Fruit fly (Drosophila melanogaster) whole organism, embryonic: ENCODE measurements around the gene Arv1.

Source experiments
- Atf-2 ChIP-seq: fragments of 200-800 bp; sonication (Bioruptor generic); optimal IDR thresholded peaks from 2 replicates; lab custom pipeline; 2016; ENCODE audit warnings: missing biosample characterization, missing genetic modification characterization
- Bgb ChIP-seq: fragments of 200-800 bp; sonication (Bioruptor generic); IDR thresholded peaks from 2 replicates; pipeline ENCODE4 v1.3.6; 2022; ENCODE audit warnings: missing biosample characterization, missing genetic modification characterization; ENCODE audit not compliant: partially characterized antibody
- CG10321 ChIP-seq: fragments of 200-800 bp; sonication (Bioruptor generic); IDR thresholded peaks from 2 replicates; pipeline ENCODE4 v1.3.6; 2022; ENCODE audit warnings: missing biosample characterization, missing genetic modification characterization
- CG15073 ChIP-seq: fragments of 200-800 bp; sonication (Bioruptor generic); optimal IDR thresholded peaks from 2 replicates; lab custom pipeline; 2016; ENCODE audit warnings: missing biosample characterization, missing genetic modification characterization
- CG16863 ChIP-seq: fragments of 200-800 bp; sonication (Bioruptor generic); optimal IDR thresholded peaks from 3 replicates; lab custom pipeline; 2016; ENCODE audit warnings: missing biosample characterization, missing genetic modification characterization
- CG17612 ChIP-seq: fragments of 200-800 bp; sonication (Bioruptor generic); IDR thresholded peaks from 2 replicates; pipeline ENCODE4 v1.3.6; 2022; ENCODE audit warnings: missing biosample characterization, missing genetic modification characterization
- CG18476 ChIP-seq: fragments of 200-800 bp; sonication (Bioruptor generic); optimal IDR thresholded peaks from 2 replicates; lab custom pipeline; 2016; ENCODE audit warnings: missing biosample characterization, mild to moderate bottlenecking, missing genetic modification characterization
- CG2678 ChIP-seq: fragments of 200-800 bp; sonication (Bioruptor generic); optimal IDR thresholded peaks from 3 replicates; lab custom pipeline; 2019; ENCODE audit warnings: missing biosample characterization, mild to moderate bottlenecking, missing genetic modification characterization, moderate library complexity
- CG3163 ChIP-seq: fragments of 200-800 bp; sonication (Bioruptor generic); optimal IDR thresholded peaks from 3 replicates; lab custom pipeline; 2016; ENCODE audit warnings: missing biosample characterization, missing genetic modification characterization
- CG32772 ChIP-seq: fragments of 200-800 bp; sonication (Bioruptor generic); IDR thresholded peaks from 2 replicates; pipeline ENCODE4 v1.3.6; 2022; ENCODE audit warnings: missing biosample characterization, missing genetic modification characterization
- CG7963 ChIP-seq: fragments of 200-800 bp; sonication (Bioruptor generic); IDR thresholded peaks from 3 replicates; pipeline ENCODE4 v1.3.6; 2022; ENCODE audit warnings: missing biosample characterization, missing genetic modification characterization; ENCODE audit not compliant: partially characterized antibody
- CG8089 ChIP-seq: fragments of 200-800 bp; sonication (Bioruptor generic); optimal IDR thresholded peaks from 3 replicates; lab custom pipeline; 2016; ENCODE audit warnings: missing biosample characterization, missing genetic modification characterization
- CG9215 ChIP-seq: fragments of 200-800 bp; sonication (Bioruptor generic); IDR thresholded peaks from 2 replicates; pipeline ENCODE4 v1.3.6; 2022; ENCODE audit warnings: missing biosample characterization, missing genetic modification characterization
- CG9932 ChIP-seq: fragments of 200-800 bp; sonication (Bioruptor generic); IDR thresholded peaks from 2 replicates; pipeline ENCODE4 v1.3.6; 2022; ENCODE audit warnings: missing biosample characterization, missing genetic modification characterization
- Dip3 ChIP-seq: fragments of 200-800 bp; sonication (Bioruptor generic); optimal IDR thresholded peaks from 3 replicates; lab custom pipeline; 2016; ENCODE audit warnings: missing biosample characterization, missing genetic modification characterization
- Ets65A ChIP-seq: fragments of 200-800 bp; sonication (Bioruptor generic); peaks from one replicate; lab custom pipeline; 2016; ENCODE audit warnings: missing biosample characterization, missing genetic modification characterization
- HHEX ChIP-seq: fragments of 200-800 bp; sonication (Bioruptor generic); optimal IDR thresholded peaks from 3 replicates; lab custom pipeline; 2017; ENCODE audit warnings: missing biosample characterization, mild to moderate bottlenecking, missing genetic modification characterization, missing genetic modification reagents
- Hr3 ChIP-seq: fragments of 200-800 bp; sonication (Bioruptor generic); optimal IDR thresholded peaks from 3 replicates; lab custom pipeline; 2016; ENCODE audit warnings: missing biosample characterization, missing genetic modification characterization
- Med ChIP-seq: fragments of 200-800 bp; sonication (Bioruptor generic); peaks from one replicate; lab custom pipeline; 2016; ENCODE audit warnings: missing biosample characterization, missing genetic modification characterization, mild to moderate bottlenecking, inconsistent platforms, moderate library complexity
- Nf-YB ChIP-seq: fragments of 200-800 bp; sonication (Bioruptor generic); optimal IDR thresholded peaks from 3 replicates; lab custom pipeline; 2019; ENCODE audit warnings: missing biosample characterization, mild to moderate bottlenecking, missing genetic modification characterization, moderate library complexity
- Side ChIP-seq: fragments of 200-800 bp; sonication (Bioruptor generic); optimal IDR thresholded peaks from 2 replicates; lab custom pipeline; 2016; ENCODE audit warnings: missing biosample characterization, missing genetic modification characterization
- Stat92E ChIP-seq, 3 experiments: fragments of >200 bp in 2 of 3; fragments of 200-800 bp in 1 of 3; sonication (Bioruptor generic) in 1 of 3; optimal IDR thresholded peaks; 2 replicates each; lab custom pipeline; 2017 to 2019; ENCODE audit warnings: missing biosample characterization in 3 of 3, missing genetic modification characterization in 3 of 3, mild to moderate bottlenecking in 1 of 3, moderate library complexity in 1 of 3
- amos ChIP-seq: fragments of 200-800 bp; sonication (Bioruptor generic); IDR thresholded peaks from 2 replicates; pipeline ENCODE4 v1.3.6; 2022; ENCODE audit warnings: missing biosample characterization, missing genetic modification characterization; ENCODE audit not compliant: partially characterized antibody
- bbx ChIP-seq: fragments of 200-800 bp; sonication (Bioruptor generic); IDR thresholded peaks from 2 replicates; pipeline ENCODE4 v1.3.6; 2022; ENCODE audit warnings: missing biosample characterization, missing genetic modification characterization; ENCODE audit not compliant: partially characterized antibody
- chinmo ChIP-seq: fragments of 200-800 bp; sonication (Bioruptor generic); IDR thresholded peaks from 4 replicates; pipeline ENCODE4 v1.3.6; 2022; ENCODE audit warnings: missing biosample characterization, missing genetic modification characterization; ENCODE audit not compliant: partially characterized antibody
- crp ChIP-seq, 2 experiments: fragments of 200-800 bp; sonication (Bioruptor generic); optimal IDR thresholded peaks; 2 replicates in 1 of 2; 3 replicates in 1 of 2; lab custom pipeline; 2017; ENCODE audit warnings: missing biosample characterization in 2 of 2, missing genetic modification characterization in 2 of 2, mild to moderate bottlenecking in 1 of 2, moderate library complexity in 1 of 2
- eve ChIP-seq, 2 experiments: fragments of >200 bp; optimal IDR thresholded peaks; 2 replicates each; lab custom pipeline; 2017; ENCODE audit warnings: missing biosample characterization in 2 of 2, missing genetic modification characterization in 2 of 2
- ftz-f1 ChIP-seq: fragments of 200-800 bp; sonication (Bioruptor generic); optimal IDR thresholded peaks from 2 replicates; lab custom pipeline; 2016; ENCODE audit warnings: missing biosample characterization, missing genetic modification characterization
- h ChIP-seq: fragments of >200 bp; optimal IDR thresholded peaks from 2 replicates; lab custom pipeline; 2017
- lbe ChIP-seq: fragments of 200-800 bp; sonication (Bioruptor generic); optimal IDR thresholded peaks from 2 replicates; lab custom pipeline; 2016; ENCODE audit warnings: missing biosample characterization, mild to moderate bottlenecking, missing genetic modification characterization
- mld ChIP-seq: fragments of 200-800 bp; sonication (Bioruptor generic); IDR thresholded peaks from 3 replicates; pipeline ENCODE4 v1.3.6; 2022; ENCODE audit warnings: missing biosample characterization, missing genetic modification characterization; ENCODE audit not compliant: partially characterized antibody
- peb ChIP-seq: fragments of 200-800 bp; sonication (Bioruptor generic); IDR thresholded peaks from 2 replicates; pipeline ENCODE4 v1.3.6; 2022; ENCODE audit warnings: missing biosample characterization, missing genetic modification characterization
- rib ChIP-seq: fragments of 200-800 bp; sonication (Bioruptor generic); IDR thresholded peaks from 2 replicates; pipeline ENCODE4 v1.3.6; 2022; ENCODE audit warnings: missing biosample characterization, missing genetic modification characterization
- ssp ChIP-seq: fragments of 200-800 bp; sonication (Bioruptor generic); IDR thresholded peaks from 2 replicates; pipeline ENCODE4 v1.3.6; 2022; ENCODE audit warnings: missing biosample characterization, missing genetic modification characterization
- tna ChIP-seq: fragments of 200-800 bp; sonication (Bioruptor generic); IDR thresholded peaks from 2 replicates; pipeline ENCODE4 v1.3.6; 2022; ENCODE audit warnings: missing biosample characterization, missing genetic modification characterization; ENCODE audit not compliant: partially characterized antibody
- tup ChIP-seq: fragments of 200-800 bp; sonication (Bioruptor generic); optimal IDR thresholded peaks from 2 replicates; lab custom pipeline; 2016; ENCODE audit warnings: missing biosample characterization, mild to moderate bottlenecking, missing genetic modification characterization, moderate library complexity
- twi ChIP-seq: fragments of 200-800 bp; optimal IDR thresholded peaks from 2 replicates; lab custom pipeline; 2019; ENCODE audit warnings: missing biosample characterization, mild to moderate bottlenecking, missing genetic modification characterization, moderate library complexity
- unc-4 ChIP-seq: fragments of 200-800 bp; sonication (Bioruptor generic); IDR thresholded peaks from 2 replicates; pipeline ENCODE4 v1.3.6; 2022; ENCODE audit warnings: missing biosample characterization, missing genetic modification characterization; ENCODE audit not compliant: partially characterized antibody
- usp ChIP-seq: fragments of >200 bp; optimal IDR thresholded peaks from 2 replicates; lab custom pipeline; 2017; ENCODE audit warnings: missing biosample characterization, missing genetic modification characterization

Gene Arv1

dm6 chr3L:21496865-21497634, 32.1 kb downstream of the Arv1 start, which contains the start of gene Hr78 (continued):
- TF ChIP-seq Atf-2 (no peak), Hr3 (GFP tag; lab: Kevin White, UChicago) (peak; percentile 69)

- no peak for TF ChIP-seq CG3163 (GFP tag; lab: Kevin White, UChicago)
- TF ChIP-seq Side (GFP tag; lab: Kevin White, UChicago), result no peak
- TF ChIP-seq Nf-YB (GFP tag; lab: Kevin White, UChicago), result no peak
- TF ChIP-seq CG7963 (GFP tag; lab: Robert Waterston, UW), result peak; percentile 48; the same call in 1 of the 3 replicates
- no peak for TF ChIP-seq CG16863
- TF ChIP-seq CG9932 (GFP tag; lab: Robert Waterston, UW), result 0 out of 2 replicates have a peak, but pooled peaks have one; percentile 2
- no peak for TF ChIP-seq CG32772
- TF ChIP-seq CG17612, result no peak
- TF ChIP-seq twi, result no peak
- no peak for TF ChIP-seq HHEX (GFP tag; lab: Kevin White, UChicago)
- no peak for TF ChIP-seq Dip3 (GFP tag; lab: Kevin White, UChicago)
- no peak for TF ChIP-seq unc-4 (GFP tag; lab: Robert Waterston, UW)
- TF ChIP-seq lbe (GFP tag; lab: Kevin White, UChicago), result no peak
- TF ChIP-seq peb (GFP tag; lab: Robert Waterston, UW), result 0 out of 2 replicates have a peak, but pooled peaks have one; percentile 5
- TF ChIP-seq Bgb (GFP tag; lab: Robert Waterston, UW), result no peak
- no peak for TF ChIP-seq crp (GFP tag; optimal IDR thresholded peaks at IDR 0.05; lab: Kevin White, UChicago)
- peak; percentile 71 for TF ChIP-seq Med
- TF ChIP-seq eve (GFP tag; optimal IDR thresholded peaks at IDR 0.05; lab: Kevin White, UChicago), result no peak
- no peak for TF ChIP-seq h (lab: Kevin White, UChicago)
- TF ChIP-seq CG2678 (tag; lab: Kevin White, UChicago), result no peak
- no peak for TF ChIP-seq amos
- peak; percentile 74; the same call in 2 of the 4 replicates for TF ChIP-seq chinmo (GFP tag; lab: Robert Waterston, UW)
- peak; percentile 52; the same call in 1 of the 2 replicates for TF ChIP-seq tna
- TF ChIP-seq tup (GFP tag; lab: Kevin White, UChicago), result no peak
- TF ChIP-seq ftz-f1 (GFP tag; lab: Kevin White, UChicago), result peak; percentile 95
- TF ChIP-seq CG9215 (GFP tag; lab: Robert Waterston, UW), result no peak
- TF ChIP-seq rib, result no peak
- no peak for TF ChIP-seq Stat92E (GFP tag; optimal IDR thresholded peaks at IDR 0.05; lab: Kevin White, UChicago)
- peak; percentile 91 for TF ChIP-seq Ets65A (GFP tag; lab: Kevin White, UChicago)
- TF ChIP-seq CG18476 (GFP tag; lab: Kevin White, UChicago), result no peak
- no peak for TF ChIP-seq ssp
- TF ChIP-seq CG15073 (GFP tag; lab: Kevin White, UChicago), result no peak
- TF ChIP-seq usp, result no peak
- 0 out of 3 replicates have a peak, but pooled peaks have one; percentile 24 for TF ChIP-seq mld (GFP tag; lab: Robert Waterston, UW)
- TF ChIP-seq CG8089 (GFP tag; lab: Kevin White, UChicago), result no peak
- no peak for TF ChIP-seq bbx (GFP tag; lab: Robert Waterston, UW)
- no peak for TF ChIP-seq CG10321
These were observed 32.6 kb downstream of the Arv1 start for dm6 chr3L:21496502-21496864.
